Worm (Caenorhabditis elegans): ENCODE measurements around the gene pqn-18.
A peak's percentile ranks its signal among the peaks of the same experiment; 100 is the strongest.

Gene pqn-18

ce11 chrX:12899140-12899888, 8.3 kb upstream of the pqn-18 start (continued):
- TF ChIP-seq nhr-90 (tag; optimal IDR thresholded peaks at IDR 0.05) (no peak), nhr-120 (GFP tag; IDR thresholded peaks at IDR 0.05) (no peak)

ce11 chrX:12902057-12902652, 5.5 kb upstream of the pqn-18 start:
- peak; percentile 15 for TF ChIP-seq ceh-27 (GFP tag; optimal IDR thresholded peaks at IDR 0.05)
- no peak for TF ChIP-seq mes-4 (tag; optimal IDR thresholded peaks at IDR 0.05)

ce11 chrX:12903810-12904209, 3.8 kb upstream of the pqn-18 start:
- TF ChIP-seq K11D2.4 (GFP tag; IDR thresholded peaks at IDR 0.05) (no peak), him-1 (tag; optimal IDR thresholded peaks at IDR 0.05) (no peak), F57C9.4 (tag; optimal IDR thresholded peaks at IDR 0.05) (no peak), dpff-1 (tag; optimal IDR thresholded peaks at IDR 0.05) (no peak), ztf-28 (GFP tag; IDR thresholded peaks at IDR 0.05) (no peak), pbrm-1 (GFP tag; IDR thresholded peaks at IDR 0.05) (no peak), dpl-1 (GFP tag; optimal IDR thresholded peaks at IDR 0.05) (no peak), F57A8.1 (GFP tag; optimal IDR thresholded peaks at IDR 0.05) (no peak), hsf-1 (GFP tag; IDR thresholded peaks at IDR 0.05) (no peak), snpc-1.1 (tag; optimal IDR thresholded peaks at IDR 0.05; ENCODE audit: insufficient read depth) (no peak), Y53G8AR.9 (GFP tag; conservative IDR thresholded peaks at IDR 0.05) (no peak), chd-7 (tag; optimal IDR thresholded peaks at IDR 0.05) (no peak), ceh-91 (GFP tag; IDR thresholded peaks at IDR 0.05) (no peak), attf-5 (GFP tag; optimal IDR thresholded peaks at IDR 0.05) (no peak)

- no peak for TF ChIP-seq F57A8.1 (GFP tag; optimal IDR thresholded peaks at IDR 0.05)
- TF ChIP-seq tbx-9 (tag; optimal IDR thresholded peaks at IDR 0.05; ENCODE audit: borderline replicate concordance) = no peak
- TF ChIP-seq ztf-6 (GFP tag; IDR thresholded peaks at IDR 0.05) = no peak
- no peak for TF ChIP-seq nfyb-1 (GFP tag; IDR thresholded peaks at IDR 0.05)
- no peak for TF ChIP-seq hlh-26 (GFP tag; conservative IDR thresholded peaks at IDR 0.05)
- no peak for TF ChIP-seq snpc-1.3 (tag; optimal IDR thresholded peaks at IDR 0.05; ENCODE audit: insufficient read depth)
- no peak for TF ChIP-seq F33H1.4 (GFP tag; IDR thresholded peaks at IDR 0.05)
- TF ChIP-seq Y67H2A.10 (GFP tag; conservative IDR thresholded peaks at IDR 0.05) = no peak
- no peak for TF ChIP-seq attf-6 (GFP tag; IDR thresholded peaks at IDR 0.05)
- TF ChIP-seq B0035.1 (tag; optimal IDR thresholded peaks at IDR 0.05) = no peak
- no peak for TF ChIP-seq egl-18 (GFP tag; IDR thresholded peaks at IDR 0.05)
Observed at ce11 chrX:12908715-12909114, 1.1 kb downstream of the pqn-18 start.

- no peak for TF ChIP-seq aptf-2 (GFP tag; conservative IDR thresholded peaks at IDR 0.05)
- 0 out of 2 replicates have a peak, but pooled peaks have one; percentile 30 for TF ChIP-seq madf-3 (GFP tag; IDR thresholded peaks at IDR 0.05)
- TF ChIP-seq ztf-18 (tag; optimal IDR thresholded peaks at IDR 0.05) = no peak
- no peak for TF ChIP-seq efl-1 (GFP tag; optimal IDR thresholded peaks at IDR 0.05)
- no peak for TF ChIP-seq rcor-1 (GFP tag; IDR thresholded peaks at IDR 0.05)
Observed at ce11 chrX:12909910-12910309, 2.3 kb downstream of the pqn-18 start.
